Fruit fly (Drosophila melanogaster) whole organism, prepupa: Measurements from ENCODE around the gene CG42590.

Experiments used
- Blimp-1 ChIP-seq: fragments of 200-800 bp; sonication (Bioruptor generic); optimal IDR thresholded peaks from 3 replicates; lab custom pipeline; 2017; ENCODE audit warnings: missing biosample characterization, missing genetic modification characterization, mild to moderate bottlenecking, moderate library complexity, missing genetic modification reagents
- CG10631 ChIP-seq: fragments of 200-800 bp; sonication (Bioruptor generic); optimal IDR thresholded peaks from 2 replicates; lab custom pipeline; 2016; ENCODE audit warnings: missing biosample characterization, missing genetic modification characterization
- CG11294 ChIP-seq: fragments of 200-800 bp; sonication (Bioruptor generic); IDR thresholded peaks from 2 replicates; pipeline ENCODE4 v1.3.6; 2022; ENCODE audit warnings: missing biosample characterization, missing genetic modification characterization
- CG11762 ChIP-seq: fragments of 200-800 bp; sonication (Bioruptor generic); optimal IDR thresholded peaks from 3 replicates; lab custom pipeline; 2016; ENCODE audit warnings: missing biosample characterization, missing genetic modification characterization; ENCODE audit not compliant: insufficient read depth
- CG11902 ChIP-seq: fragments of 200-800 bp; sonication (Bioruptor generic); optimal IDR thresholded peaks from 3 replicates; lab custom pipeline; 2016; ENCODE audit warnings: missing biosample characterization, missing genetic modification characterization
- CG1621 ChIP-seq: fragments of 200-800 bp; sonication (Bioruptor generic); optimal IDR thresholded peaks from 3 replicates; lab custom pipeline; 2018; ENCODE audit warnings: missing biosample characterization, mild to moderate bottlenecking, missing genetic modification characterization
- CG3032 ChIP-seq: fragments of 200-800 bp; optimal IDR thresholded peaks from 2 replicates; lab custom pipeline; 2019; ENCODE audit warnings: missing biosample characterization, mild to moderate bottlenecking, missing genetic modification characterization, moderate library complexity
- CG31627 ChIP-seq: fragments of 200-800 bp; sonication (Bioruptor generic); optimal IDR thresholded peaks from 3 replicates; lab custom pipeline; 2016; ENCODE audit warnings: missing biosample characterization, missing genetic modification characterization
- CG32006 ChIP-seq: fragments of 200-800 bp; sonication (Bioruptor generic); optimal IDR thresholded peaks from 3 replicates; lab custom pipeline; 2017; ENCODE audit warnings: missing biosample characterization, mild to moderate bottlenecking, missing genetic modification characterization
- CG4318 ChIP-seq: fragments of 200-800 bp; sonication (Bioruptor generic); optimal IDR thresholded peaks from 3 replicates; lab custom pipeline; 2017; ENCODE audit warnings: missing biosample characterization, mild to moderate bottlenecking, missing genetic modification characterization
- CG6276 ChIP-seq: fragments of 200-800 bp; sonication (Bioruptor generic); optimal IDR thresholded peaks from 2 replicates; lab custom pipeline; 2017; ENCODE audit warnings: missing biosample characterization, mild to moderate bottlenecking, missing genetic modification characterization
- CG6792 ChIP-seq: fragments of 200-800 bp; sonication (Bioruptor generic); optimal IDR thresholded peaks from 3 replicates; lab custom pipeline; 2016; ENCODE audit warnings: missing biosample characterization, missing genetic modification characterization
- CG6808 ChIP-seq: fragments of 200-800 bp; sonication (Bioruptor generic); optimal IDR thresholded peaks from 3 replicates; lab custom pipeline; 2017; ENCODE audit warnings: missing biosample characterization, missing genetic modification characterization, mild to moderate bottlenecking, moderate library complexity, missing genetic modification reagents
- CG6854 ChIP-seq: fragments of 200-800 bp; sonication (Bioruptor generic); optimal IDR thresholded peaks from 2 replicates; lab custom pipeline; 2017; ENCODE audit warnings: missing biosample characterization, mild to moderate bottlenecking, missing genetic modification characterization
- CG7368 ChIP-seq: fragments of 200-800 bp; sonication (Bioruptor generic); optimal IDR thresholded peaks from 3 replicates; lab custom pipeline; 2016; ENCODE audit warnings: missing biosample characterization, missing genetic modification characterization
- CG8119 ChIP-seq: fragments of 200-800 bp; sonication (Bioruptor generic); IDR thresholded peaks from 3 replicates; pipeline ENCODE4 v1.3.6; 2022; ENCODE audit warnings: missing biosample characterization, missing genetic modification characterization
- CG8632 ChIP-seq: fragments of 200-800 bp; sonication (Bioruptor generic); optimal IDR thresholded peaks from 3 replicates; lab custom pipeline; 2016; ENCODE audit warnings: missing biosample characterization, missing genetic modification characterization
- CG9139 ChIP-seq: fragments of 200-800 bp; sonication (Bioruptor generic); optimal IDR thresholded peaks from 3 replicates; lab custom pipeline; 2017; ENCODE audit warnings: missing biosample characterization, mild to moderate bottlenecking, missing genetic modification characterization
- Eip93F ChIP-seq: fragments of 200-800 bp; sonication (Bioruptor generic); optimal IDR thresholded peaks from 2 replicates; lab custom pipeline; 2016; ENCODE audit warnings: missing biosample characterization, mild to moderate bottlenecking, missing genetic modification characterization
- Ets21C ChIP-seq: fragments of 200-800 bp; sonication (Bioruptor generic); optimal IDR thresholded peaks from 3 replicates; lab custom pipeline; 2016; ENCODE audit warnings: missing biosample characterization, missing genetic modification characterization
- Gug ChIP-seq: fragments of 200-800 bp; sonication (Bioruptor generic); IDR thresholded peaks from 2 replicates; pipeline ENCODE4 v1.3.6; 2022; ENCODE audit warnings: missing biosample characterization, missing genetic modification characterization
- Hr38 ChIP-seq: sonication (Bioruptor generic); optimal IDR thresholded peaks from 2 replicates; lab custom pipeline; 2016; ENCODE audit warnings: missing biosample characterization, missing genetic modification characterization
- Hr39 ChIP-seq: fragments of 200-800 bp; sonication (Bioruptor generic); optimal IDR thresholded peaks from 2 replicates; lab custom pipeline; 2016; ENCODE audit warnings: missing biosample characterization, missing genetic modification characterization
- Hr4 ChIP-seq: fragments of 200-800 bp; sonication (Bioruptor generic); optimal IDR thresholded peaks from 3 replicates; lab custom pipeline; 2016; ENCODE audit warnings: missing biosample characterization, missing genetic modification characterization
- Met ChIP-seq: fragments of 200-800 bp; sonication (Bioruptor generic); optimal IDR thresholded peaks from 3 replicates; lab custom pipeline; 2016; ENCODE audit warnings: missing biosample characterization, missing genetic modification characterization
- Smox ChIP-seq: fragments of 200-800 bp; sonication (Bioruptor generic); optimal IDR thresholded peaks from 3 replicates; lab custom pipeline; 2016; ENCODE audit warnings: missing biosample characterization, missing genetic modification characterization
- Sox102F ChIP-seq: fragments of 200-800 bp; sonication (Bioruptor generic); optimal IDR thresholded peaks from 2 replicates; lab custom pipeline; 2016; ENCODE audit warnings: missing biosample characterization, mild to moderate bottlenecking, missing genetic modification characterization
- Sox14 ChIP-seq: fragments of 200-800 bp; sonication (Bioruptor generic); optimal IDR thresholded peaks from 3 replicates; lab custom pipeline; 2016; ENCODE audit warnings: missing biosample characterization, missing genetic modification characterization
- Sox15 ChIP-seq: fragments of 200-800 bp; sonication (Bioruptor generic); optimal IDR thresholded peaks from 3 replicates; lab custom pipeline; 2016; ENCODE audit warnings: missing biosample characterization, missing genetic modification characterization
- achi ChIP-seq: fragments of 200-800 bp; sonication (Bioruptor generic); optimal IDR thresholded peaks from 3 replicates; lab custom pipeline; 2016; ENCODE audit warnings: missing biosample characterization, missing genetic modification characterization
- acj6 ChIP-seq: fragments of 200-800 bp; sonication (Bioruptor generic); optimal IDR thresholded peaks from 3 replicates; lab custom pipeline; 2016; ENCODE audit warnings: missing biosample characterization, missing genetic modification characterization
- cyc ChIP-seq: fragments of 200-800 bp; sonication (Bioruptor generic); optimal IDR thresholded peaks from 3 replicates; lab custom pipeline; 2016; ENCODE audit warnings: missing biosample characterization, missing genetic modification characterization
- dsx ChIP-seq: fragments of 200-800 bp; optimal IDR thresholded peaks from 3 replicates; lab custom pipeline; 2019; ENCODE audit warnings: missing biosample characterization, mild to moderate bottlenecking, missing genetic modification characterization, moderate library complexity; ENCODE audit not compliant: poor library complexity, severe bottlenecking
- fd59A ChIP-seq: fragments of 200-800 bp; sonication (Bioruptor generic); optimal IDR thresholded peaks from 2 replicates; lab custom pipeline; 2017; ENCODE audit warnings: missing biosample characterization, mild to moderate bottlenecking, missing genetic modification characterization, missing genetic modification reagents
- fd85E ChIP-seq: fragments of 200-800 bp; sonication (Bioruptor generic); optimal IDR thresholded peaks from 3 replicates; lab custom pipeline; 2016; ENCODE audit warnings: missing biosample characterization, missing genetic modification characterization
- lz ChIP-seq: fragments of 200-800 bp; sonication (Bioruptor generic); optimal IDR thresholded peaks from 3 replicates; lab custom pipeline; 2016; ENCODE audit warnings: missing biosample characterization, missing genetic modification characterization
- net ChIP-seq: fragments of 200-800 bp; sonication (Bioruptor generic); optimal IDR thresholded peaks from 3 replicates; lab custom pipeline; 2016; ENCODE audit warnings: missing biosample characterization, missing genetic modification characterization
- pdm3 ChIP-seq: fragments of 200-800 bp; sonication (Bioruptor generic); optimal IDR thresholded peaks from 3 replicates; lab custom pipeline; 2016; ENCODE audit warnings: missing biosample characterization, missing genetic modification characterization
- salr ChIP-seq, 2 experiments: fragments of 200-800 bp; sonication (Bioruptor generic); optimal IDR thresholded peaks; 3 replicates each; lab custom pipeline; 2016 to 2018; ENCODE audit warnings: missing biosample characterization in 2 of 2, missing genetic modification characterization in 2 of 2, mild to moderate bottlenecking in 1 of 2
- spab ChIP-seq: fragments of 200-800 bp; sonication (Bioruptor generic); optimal IDR thresholded peaks from 2 replicates; lab custom pipeline; 2017; ENCODE audit warnings: missing biosample characterization, mild to moderate bottlenecking, missing genetic modification characterization, missing genetic modification reagents
- ss ChIP-seq, 2 experiments: fragments of 200-800 bp; sonication (Bioruptor generic); optimal IDR thresholded peaks; 2 replicates in 1 of 2; 3 replicates in 1 of 2; lab custom pipeline; 2017 to 2018; ENCODE audit warnings: mild to moderate bottlenecking in 2 of 2, missing biosample characterization in 2 of 2, missing genetic modification characterization in 2 of 2, moderate library complexity in 1 of 2
- topi ChIP-seq: fragments of 200-800 bp; sonication (Bioruptor generic); optimal IDR thresholded peaks from 3 replicates; lab custom pipeline; 2016; ENCODE audit warnings: missing biosample characterization, missing genetic modification characterization

Gene CG42590

DNA sequence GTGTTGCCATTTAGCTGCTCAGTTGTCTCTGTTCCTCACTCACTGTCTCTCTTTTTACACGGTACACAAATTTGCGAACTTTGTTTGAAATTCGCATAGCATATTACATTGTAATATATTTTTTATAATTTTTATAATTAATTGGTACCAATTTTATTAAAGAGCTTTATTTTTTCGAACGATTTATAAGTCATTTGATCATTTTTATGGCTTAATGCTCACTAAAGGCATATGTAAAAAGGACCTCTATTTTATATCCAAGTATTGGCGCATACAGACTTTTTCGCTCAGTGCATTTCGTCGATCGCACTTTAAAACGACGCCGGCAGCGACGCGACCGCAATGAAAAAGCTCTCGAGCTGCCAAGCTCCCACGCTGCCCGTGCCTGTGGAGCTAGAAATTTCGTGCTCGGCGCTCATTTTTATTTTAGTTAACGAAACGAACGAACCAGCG is 27.1 kb upstream of the CG42590 start (continued):
- TF ChIP-seq ss (GFP tag; optimal IDR thresholded peaks at IDR 0.05; lab: Kevin White, UChicago) (peak; percentile 82 to 86), CG11762 (peak; percentile 86), CG8632 (GFP tag; lab: Kevin White, UChicago) (peak; percentile 93), Sox102F (GFP tag; lab: Kevin White, UChicago) (peak; percentile 81), Blimp-1 (GFP tag; lab: Kevin White, UChicago) (no peak), pdm3 (GFP tag; lab: Kevin White, UChicago) (peak; percentile 93), Gug (GFP tag; lab: Robert Waterston, UW) (peak; percentile 95), CG31627 (GFP tag; lab: Kevin White, UChicago) (peak; percentile 82), CG4318 (GFP tag; lab: Kevin White, UChicago) (peak; percentile 94), acj6 (GFP tag; lab: Kevin White, UChicago) (peak; percentile 95), cyc (GFP tag; lab: Kevin White, UChicago) (peak; percentile 83), CG6854 (peak; percentile 45), fd85E (GFP tag; lab: Kevin White, UChicago) (peak; percentile 54), Hr4 (GFP tag; lab: Kevin White, UChicago) (peak; percentile 96), Smox (GFP tag; lab: Kevin White, UChicago) (no peak), net (GFP tag; lab: Kevin White, UChicago) (peak; percentile 96), CG32006 (GFP tag; lab: Kevin White, UChicago) (peak; percentile 99), Sox15 (GFP tag; lab: Kevin White, UChicago) (peak; percentile 90), CG6792 (peak; percentile 92), Eip93F (GFP tag; lab: Kevin White, UChicago) (peak; percentile 74), CG10631 (GFP tag; lab: Kevin White, UChicago) (peak; percentile 96), Met (GFP tag; lab: Kevin White, UChicago) (peak; percentile 83), CG3032 (peak; percentile 84), achi (peak; percentile 94), CG6276 (GFP tag; lab: Kevin White, UChicago) (peak; percentile 97), Ets21C (GFP tag; lab: Kevin White, UChicago) (no peak), Hr39 (GFP tag; lab: Kevin White, UChicago) (no peak), lz (peak; percentile 82), dsx (GFP tag; lab: Kevin White, UChicago) (peak; percentile 78), CG9139 (GFP tag; lab: Kevin White, UChicago) (peak; percentile 62), CG6808 (GFP tag; lab: Kevin White, UChicago) (peak; percentile 78), fd59A (GFP tag; lab: Kevin White, UChicago) (peak; percentile 74), CG11294 (GFP tag; lab: Robert Waterston, UW) (peak; percentile 96), topi (GFP tag; lab: Kevin White, UChicago) (peak; percentile 82), spab (peak; percentile 81), Hr38 (GFP tag; lab: Kevin White, UChicago) (no peak), salr (GFP tag; optimal IDR thresholded peaks at IDR 0.05; lab: Kevin White, UChicago) (peak; percentile 68 to 96), CG8119 (GFP tag; lab: Robert Waterston, UW) (peak; percentile 98), Sox14 (GFP tag; lab: Kevin White, UChicago) (peak; percentile 87), CG11902 (peak; percentile 87), CG1621 (tag; lab: Kevin White, UChicago) (peak; percentile 76), CG7368 (GFP tag; lab: Kevin White, UChicago) (peak; percentile 90)
